Worm (Caenorhabditis elegans): ENCODE results near the gene C25H3.11.

The C25H3.11 gene

ce11 chrII:5680703-5681102, 8.1 kb downstream of the C25H3.11 start, which contains the start of gene flp-27:
flp-27 (plus strand) TSS chrII:5681003.
- TF ChIP-seq fkh-8 (tag; optimal IDR thresholded peaks at IDR 0.05) (no peak), lin-13 (GFP tag; optimal IDR thresholded peaks at IDR 0.05) (no peak), pax-3 (tag; optimal IDR thresholded peaks at IDR 0.05) (no peak), nhr-28 (tag; optimal IDR thresholded peaks at IDR 0.05) (no peak), C04F5.9 (tag; optimal IDR thresholded peaks at IDR 0.05) (no peak), elt-3 (tag; optimal IDR thresholded peaks at IDR 0.05) (no peak), vab-15 (tag; optimal IDR thresholded peaks at IDR 0.05) (no peak), hlh-17 (GFP tag; optimal IDR thresholded peaks at IDR 0.05; ENCODE audit: borderline replicate concordance) (no peak), efl-3 (GFP tag; optimal IDR thresholded peaks at IDR 0.05) (no peak)

DNA sequence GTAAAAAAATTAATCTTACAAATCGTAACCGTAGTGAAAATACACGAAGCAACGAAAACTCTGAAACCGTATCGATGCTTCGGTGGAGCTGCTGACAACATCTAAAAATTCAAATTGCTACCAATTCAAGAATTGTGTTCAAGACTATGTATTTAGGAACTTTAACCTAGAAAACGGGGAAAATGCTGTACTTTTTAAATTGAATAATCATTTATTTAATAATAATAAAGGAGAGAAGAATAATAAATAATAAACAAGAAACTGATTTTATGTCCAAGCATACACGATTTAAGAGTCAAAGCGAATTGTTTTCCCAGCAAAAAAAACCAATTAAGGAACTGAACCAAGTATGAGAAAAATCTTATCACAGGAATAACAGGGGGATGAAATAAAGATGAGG, 19.3 kb downstream of the C25H3.11 start, which contains the start of gene C25H3.17:
Gene C25H3.17, minus strand, starts transcription at position 101 of the 400 bp plus-strand sequence.
- no peak for TF ChIP-seq C04F5.9 (tag; optimal IDR thresholded peaks at IDR 0.05)
- no peak for TF ChIP-seq unc-86 (tag; optimal IDR thresholded peaks at IDR 0.05)
- TF ChIP-seq ceh-90 (tag; optimal IDR thresholded peaks at IDR 0.05): no peak
- TF ChIP-seq nhr-77 (tag; optimal IDR thresholded peaks at IDR 0.05): no peak
- no peak for TF ChIP-seq snu-23 (GFP tag; optimal IDR thresholded peaks at IDR 0.05)
- TF ChIP-seq C16A3.4 (tag; optimal IDR thresholded peaks at IDR 0.05): no peak
- TF ChIP-seq blmp-1 (tag; optimal IDR thresholded peaks at IDR 0.05): no peak
- TF ChIP-seq nhr-19 (GFP tag; conservative IDR thresholded peaks at IDR 0.05): no peak
- TF ChIP-seq unc-30 (tag; optimal IDR thresholded peaks at IDR 0.05): no peak

DNA sequence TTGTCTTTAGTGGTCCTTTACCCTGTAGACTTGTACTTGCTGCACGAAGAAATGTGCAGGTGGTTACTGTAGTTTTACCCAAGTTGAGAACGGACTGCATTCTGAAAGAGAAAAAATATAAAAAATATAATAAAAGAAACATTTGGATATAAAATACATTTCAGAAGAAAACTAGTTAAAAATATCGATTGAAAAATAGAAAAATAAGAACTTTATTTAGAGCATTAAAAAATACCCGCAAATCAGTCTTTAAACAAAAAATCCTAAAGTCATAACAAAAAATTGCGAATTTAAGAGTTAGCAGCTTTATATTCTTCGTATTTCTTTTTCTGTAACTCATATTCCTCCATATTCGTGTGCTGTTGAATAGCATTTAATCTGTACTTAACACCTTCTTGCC, 20.0 kb downstream of the C25H3.11 start, which contains the start of gene C25H3.7:
Gene C25H3.7, minus strand, starts transcription at position 101 of the 400 bp plus-strand sequence.
- TF ChIP-seq unc-30 (tag; optimal IDR thresholded peaks at IDR 0.05) (no peak), tbx-2 (tag; optimal IDR thresholded peaks at IDR 0.05) (no peak), xbp-1 (tag; optimal IDR thresholded peaks at IDR 0.05) (no peak), lin-13 (GFP tag; optimal IDR thresholded peaks at IDR 0.05) (no peak), egl-27 (tag; optimal IDR thresholded peaks at IDR 0.05) (no peak), dpl-1 (GFP tag; optimal IDR thresholded peaks at IDR 0.05) (no peak), nhr-76 (tag; optimal IDR thresholded peaks at IDR 0.05) (no peak), mdl-1 (tag; optimal IDR thresholded peaks at IDR 0.05) (no peak), lir-3 (tag; optimal IDR thresholded peaks at IDR 0.05; ENCODE audit: poor library complexity) (no peak), snu-23 (GFP tag; optimal IDR thresholded peaks at IDR 0.05) (no peak), nhr-77 (tag; optimal IDR thresholded peaks at IDR 0.05) (no peak), lin-15B (tag; optimal IDR thresholded peaks at IDR 0.05) (no peak), ama-1 (optimal IDR thresholded peaks at IDR 0.05) (no peak), ces-1 (GFP tag; optimal IDR thresholded peaks at IDR 0.05) (no peak), sox-4 (tag; optimal IDR thresholded peaks at IDR 0.05) (no peak), elt-2 (tag; optimal IDR thresholded peaks at IDR 0.05) (no peak), alr-1 (tag; optimal IDR thresholded peaks at IDR 0.05; ENCODE audit: borderline replicate concordance) (no peak)

- no peak for TF ChIP-seq sptf-1 (tag; optimal IDR thresholded peaks at IDR 0.05)
- TF ChIP-seq zag-1 (tag; optimal IDR thresholded peaks at IDR 0.05): no peak
- no peak for TF ChIP-seq ama-1 (optimal IDR thresholded peaks at IDR 0.05)
- TF ChIP-seq ces-1 (GFP tag; optimal IDR thresholded peaks at IDR 0.05): no peak
- TF ChIP-seq nhr-19 (GFP tag; conservative IDR thresholded peaks at IDR 0.05): no peak
- TF ChIP-seq lir-3 (tag; optimal IDR thresholded peaks at IDR 0.05; ENCODE audit: poor library complexity): no peak
- TF ChIP-seq hlh-17 (GFP tag; optimal IDR thresholded peaks at IDR 0.05; ENCODE audit: borderline replicate concordance): no peak
- no peak for TF ChIP-seq nhr-47 (tag; optimal IDR thresholded peaks at IDR 0.05)
- TF ChIP-seq hlh-4 (tag; optimal IDR thresholded peaks at IDR 0.05): no peak
- no peak for TF ChIP-seq dpl-1 (GFP tag; optimal IDR thresholded peaks at IDR 0.05)
- TF ChIP-seq ztf-11 (tag; optimal IDR thresholded peaks at IDR 0.05): no peak
- no peak for TF ChIP-seq nhr-76 (tag; optimal IDR thresholded peaks at IDR 0.05)
- TF ChIP-seq ceh-82 (tag; optimal IDR thresholded peaks at IDR 0.05): no peak
- no peak for TF ChIP-seq C34B4.2 (tag; optimal IDR thresholded peaks at IDR 0.05)
- TF ChIP-seq ets-5 (GFP tag; IDR thresholded peaks at IDR 0.05): no peak
- no peak for TF ChIP-seq mef-2 (tag; optimal IDR thresholded peaks at IDR 0.05)
- TF ChIP-seq swsn-7 (tag; optimal IDR thresholded peaks at IDR 0.05): no peak
- TF ChIP-seq nhr-11 (tag; optimal IDR thresholded peaks at IDR 0.05): no peak
Observed at ce11 chrII:5667540-5667939, 21.3 kb downstream of the C25H3.11 start.
